Worm (Caenorhabditis elegans) whole organism, L1 larva: Measurements from ENCODE around the gene nucl-1.

Experiments used
- ama-1 ChIP-seq: fragments of 150-350 bp; optimal IDR thresholded peaks from 2 replicates; lab custom pipeline; 2014
- lin-15B ChIP-seq: fragments of 150-350 bp; sonication (generic microtip); optimal IDR thresholded peaks from 3 replicates; lab custom pipeline; 2014; ENCODE audit warnings: missing biosample characterization, missing genetic modification characterization
- nhr-237 ChIP-seq: fragments of 150-350 bp; optimal IDR thresholded peaks from 2 replicates; lab custom pipeline; 2014; ENCODE audit warnings: missing biosample characterization, missing genetic modification characterization
- nhr-90 ChIP-seq: sonication (generic microtip); optimal IDR thresholded peaks from 2 replicates; lab custom pipeline; 2016; ENCODE audit warnings: mild to moderate bottlenecking, missing genetic modification characterization, missing compliant biosample characterization; ENCODE audit not compliant: poor library complexity
- snpc-4 ChIP-seq: fragments of 150-350 bp; optimal IDR thresholded peaks from 2 replicates; lab custom pipeline; 2014; ENCODE audit warnings: missing biosample characterization, missing genetic modification characterization
- sup-37 ChIP-seq: fragments of 200-800 bp; sonication (Bioruptor generic); optimal IDR thresholded peaks from 2 replicates; lab custom pipeline; 2018; ENCODE audit warnings: mild to moderate bottlenecking, missing genetic modification characterization, missing compliant biosample characterization
- unc-62 ChIP-seq: fragments of 150-350 bp; optimal IDR thresholded peaks from 2 replicates; lab custom pipeline; 2014; ENCODE audit warnings: missing biosample characterization, missing genetic modification reagents, missing genetic modification characterization

DNA sequence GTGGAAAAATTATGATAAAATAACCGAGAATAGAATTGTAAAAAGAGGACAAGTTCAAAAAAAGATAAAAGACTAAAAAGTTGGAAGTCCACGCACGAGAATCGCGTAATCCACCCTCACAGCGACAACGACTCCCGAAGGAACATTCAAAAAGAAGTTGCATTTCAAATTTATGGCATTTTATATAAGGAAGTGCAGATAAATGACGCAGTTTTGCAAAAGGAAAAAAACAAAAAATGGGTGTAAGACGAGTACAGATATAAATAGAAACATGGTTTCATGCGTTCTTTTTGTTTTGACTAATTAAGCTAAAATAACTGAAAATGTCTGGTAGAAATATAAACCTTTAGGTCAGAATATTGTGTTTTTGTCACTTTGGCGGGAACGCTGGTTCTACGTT lies 6.1 kb downstream of the nucl-1 start:
- TF ChIP-seq sup-37 (GFP tag; lab: Kevin White, UChicago) (no peak), snpc-4 (tag; lab: Kevin White, UChicago) (no peak), ama-1 (no peak), nhr-237 (tag; lab: Kevin White, UChicago) (no peak), lin-15B (no peak), unc-62 (GFP tag; lab: Kevin White, UChicago) (no peak), nhr-90 (no peak)
